Fruit fly (Drosophila melanogaster) whole organism, embryonic: Measurements from ENCODE around the gene Ppm1.

Source experiments
- Awh ChIP-seq: fragments of 200-800 bp; sonication (Bioruptor generic); IDR thresholded peaks from 2 replicates; pipeline ENCODE4, ENCODE4 v1.3.6; 2022; ENCODE audit warnings: missing biosample characterization, missing genetic modification characterization
- Bgb ChIP-seq: fragments of 200-800 bp; sonication (Bioruptor generic); IDR thresholded peaks from 2 replicates; pipeline ENCODE4 v1.3.6; 2022; ENCODE audit warnings: missing biosample characterization, missing genetic modification characterization; ENCODE audit not compliant: partially characterized antibody
- Blimp-1 ChIP-seq: fragments of 200-800 bp; sonication (Bioruptor generic); optimal IDR thresholded peaks from 3 replicates; lab custom pipeline; 2018; ENCODE audit warnings: missing biosample characterization, missing genetic modification characterization, mild to moderate bottlenecking, moderate library complexity, missing genetic modification reagents
- CG12071 ChIP-seq: fragments of 200-800 bp; sonication (Bioruptor generic); optimal IDR thresholded peaks from 3 replicates; lab custom pipeline; 2018; ENCODE audit warnings: missing biosample characterization, mild to moderate bottlenecking, missing genetic modification characterization
- CG12104 ChIP-seq: fragments of 200-800 bp; sonication (Bioruptor generic); optimal IDR thresholded peaks from 3 replicates; lab custom pipeline; 2016; ENCODE audit warnings: missing biosample characterization, missing genetic modification characterization
- CG12155 ChIP-seq: fragments of 200-800 bp; sonication (Bioruptor generic); optimal IDR thresholded peaks from 3 replicates; lab custom pipeline; 2016; ENCODE audit warnings: missing biosample characterization, missing genetic modification characterization
- CG13424 ChIP-seq: fragments of 200-800 bp; sonication (Bioruptor generic); optimal IDR thresholded peaks from 2 replicates; lab custom pipeline; 2019; ENCODE audit warnings: missing biosample characterization, mild to moderate bottlenecking, missing genetic modification characterization, moderate library complexity
- CG15514 ChIP-seq: fragments of 200-800 bp; sonication (Bioruptor generic); optimal IDR thresholded peaks from 3 replicates; lab custom pipeline; 2017; ENCODE audit warnings: missing biosample characterization, missing genetic modification characterization, mild to moderate bottlenecking, moderate library complexity, missing genetic modification reagents
- CG18262 ChIP-seq: fragments of 200-800 bp; optimal IDR thresholded peaks from 3 replicates; lab custom pipeline; 2019; ENCODE audit warnings: missing biosample characterization, mild to moderate bottlenecking, missing genetic modification characterization, moderate library complexity
- CG2678 ChIP-seq: fragments of 200-800 bp; sonication (Bioruptor generic); optimal IDR thresholded peaks from 3 replicates; lab custom pipeline; 2019; ENCODE audit warnings: missing biosample characterization, mild to moderate bottlenecking, missing genetic modification characterization, moderate library complexity
- CG30431 ChIP-seq: fragments of 200-800 bp; sonication (Bioruptor generic); optimal IDR thresholded peaks from 2 replicates; lab custom pipeline; 2017; ENCODE audit warnings: missing biosample characterization, missing genetic modification characterization
- CG34376 ChIP-seq: fragments of 200-800 bp; sonication (Bioruptor generic); optimal IDR thresholded peaks from 2 replicates; lab custom pipeline; 2018; ENCODE audit warnings: missing biosample characterization, mild to moderate bottlenecking, missing genetic modification characterization
- CG3726 ChIP-seq: fragments of 200-800 bp; sonication (Bioruptor generic); IDR thresholded peaks from 3 replicates; pipeline ENCODE4, ENCODE4 v1.3.6; 2022; ENCODE audit warnings: missing biosample characterization, missing genetic modification characterization
- CG4820 ChIP-seq: fragments of 200-800 bp; sonication (Bioruptor generic); optimal IDR thresholded peaks from 3 replicates; lab custom pipeline; 2016; ENCODE audit warnings: missing biosample characterization, missing genetic modification characterization
- CG5180 ChIP-seq: fragments of 200-800 bp; sonication (Bioruptor generic); optimal IDR thresholded peaks from 3 replicates; lab custom pipeline; 2017; ENCODE audit warnings: missing biosample characterization, missing genetic modification characterization, mild to moderate bottlenecking, moderate library complexity, missing genetic modification reagents
- CG6854 ChIP-seq: fragments of 200-800 bp; sonication (Bioruptor generic); optimal IDR thresholded peaks from 3 replicates; lab custom pipeline; 2017; ENCODE audit warnings: missing biosample characterization, mild to moderate bottlenecking, missing genetic modification characterization
- CG7357 ChIP-seq: fragments of 200-800 bp; sonication (Bioruptor generic); IDR thresholded peaks from 3 replicates; pipeline ENCODE4 v1.3.6; 2022; ENCODE audit warnings: missing biosample characterization, missing genetic modification characterization
- CG8281 ChIP-seq: fragments of 200-800 bp; sonication (Bioruptor generic); optimal IDR thresholded peaks from 2 replicates; lab custom pipeline; 2018; ENCODE audit warnings: missing biosample characterization, mild to moderate bottlenecking, missing genetic modification characterization, moderate library complexity
- Dll ChIP-seq: fragments of 200-800 bp; sonication (Bioruptor generic); IDR thresholded peaks from 4 replicates; pipeline ENCODE4 v1.3.6; 2022; ENCODE audit warnings: missing biosample characterization, missing genetic modification characterization; ENCODE audit not compliant: partially characterized antibody
- Drgx ChIP-seq: fragments of 200-800 bp; sonication (Bioruptor generic); IDR thresholded peaks from 2 replicates; pipeline ENCODE4 v1.3.6; 2022; ENCODE audit warnings: missing biosample characterization, missing genetic modification characterization
- HmgD ChIP-seq: fragments of 200-800 bp; sonication (Bioruptor generic); optimal IDR thresholded peaks from 3 replicates; lab custom pipeline; 2016; ENCODE audit warnings: missing biosample characterization, missing genetic modification characterization
- Hsf ChIP-seq: fragments of 200-800 bp; sonication (Bioruptor generic); optimal IDR thresholded peaks from 3 replicates; lab custom pipeline; 2016; ENCODE audit warnings: missing biosample characterization, missing genetic modification characterization
- MTF-1 ChIP-seq: fragments of 200-800 bp; sonication (Bioruptor generic); optimal IDR thresholded peaks from 2 replicates; lab custom pipeline; 2018; ENCODE audit warnings: missing biosample characterization, mild to moderate bottlenecking, missing genetic modification characterization, borderline replicate concordance
- Oaz ChIP-seq: fragments of 200-800 bp; sonication (Bioruptor generic); IDR thresholded peaks from 2 replicates; pipeline ENCODE4 v1.3.6; 2022; ENCODE audit warnings: missing biosample characterization, missing genetic modification characterization
- Pdp1 ChIP-seq, 2 experiments: fragments of 200-800 bp; sonication (Bioruptor generic); optimal IDR thresholded peaks; 3 replicates each; lab custom pipeline; 2016; ENCODE audit warnings: missing biosample characterization in 2 of 2, missing genetic modification characterization in 2 of 2, mild to moderate bottlenecking in 1 of 2, moderate library complexity in 1 of 2
- Rfx ChIP-seq: fragments of 200-800 bp; sonication (Bioruptor generic); IDR thresholded peaks from 2 replicates; pipeline ENCODE4 v1.3.6; 2022; ENCODE audit warnings: missing biosample characterization, missing genetic modification characterization
- ac ChIP-seq: fragments of 200-800 bp; sonication (Bioruptor generic); optimal IDR thresholded peaks from 3 replicates; lab custom pipeline; 2017; ENCODE audit warnings: missing biosample characterization, mild to moderate bottlenecking, missing genetic modification characterization
- br ChIP-seq: fragments of >200 bp; optimal IDR thresholded peaks from 2 replicates; lab custom pipeline; 2017
- caup ChIP-seq: fragments of 200-800 bp; sonication (Bioruptor generic); optimal IDR thresholded peaks from 3 replicates; lab custom pipeline; 2017; ENCODE audit warnings: missing biosample characterization, mild to moderate bottlenecking, missing genetic modification characterization, moderate library complexity; ENCODE audit not compliant: severe bottlenecking
- dimm ChIP-seq: fragments of 200-800 bp; sonication (Bioruptor generic); IDR thresholded peaks from 2 replicates; pipeline ENCODE4 v1.3.6; 2022; ENCODE audit warnings: missing biosample characterization, missing genetic modification characterization
- dmrt11E ChIP-seq: fragments of 200-800 bp; sonication (Bioruptor generic); optimal IDR thresholded peaks from 3 replicates; lab custom pipeline; 2018; ENCODE audit warnings: missing biosample characterization, mild to moderate bottlenecking, missing genetic modification characterization, moderate library complexity
- dmrt99B ChIP-seq: fragments of 200-800 bp; sonication (Bioruptor generic); optimal IDR thresholded peaks from 2 replicates; lab custom pipeline; 2018; ENCODE audit warnings: missing biosample characterization, mild to moderate bottlenecking, missing genetic modification characterization, moderate library complexity
- exex ChIP-seq: fragments of 200-800 bp; sonication (Bioruptor generic); optimal IDR thresholded peaks from 4 replicates; lab custom pipeline; 2018; ENCODE audit warnings: missing biosample characterization, mild to moderate bottlenecking, missing genetic modification characterization, moderate library complexity
- fd96Cb ChIP-seq: fragments of 200-800 bp; sonication (Bioruptor generic); optimal IDR thresholded peaks from 2 replicates; lab custom pipeline; 2018; ENCODE audit warnings: missing biosample characterization, mild to moderate bottlenecking, missing genetic modification characterization, moderate library complexity
- ftz-f1 ChIP-seq: fragments of 200-800 bp; sonication (Bioruptor generic); optimal IDR thresholded peaks from 2 replicates; lab custom pipeline; 2016; ENCODE audit warnings: missing biosample characterization, missing genetic modification characterization
- gfzf ChIP-seq: fragments of 200-800 bp; sonication (Bioruptor generic); optimal IDR thresholded peaks from 2 replicates; lab custom pipeline; 2016; ENCODE audit warnings: missing biosample characterization, mild to moderate bottlenecking, missing genetic modification characterization, moderate library complexity
- gt ChIP-seq: fragments of 200-800 bp; sonication (Bioruptor generic); IDR thresholded peaks from 2 replicates; pipeline ENCODE4 v1.3.6; 2022; ENCODE audit warnings: missing biosample characterization, missing genetic modification characterization
- ind ChIP-seq: fragments of 200-800 bp; sonication (Bioruptor generic); optimal IDR thresholded peaks from 3 replicates; lab custom pipeline; 2016; ENCODE audit warnings: missing biosample characterization, missing genetic modification characterization
- ken ChIP-seq: fragments of 200-800 bp; sonication (Bioruptor generic); IDR thresholded peaks from 3 replicates; pipeline ENCODE4 v1.3.6; 2022; ENCODE audit warnings: missing biosample characterization, missing genetic modification characterization
- kni ChIP-seq: fragments of 200-800 bp; sonication (Bioruptor generic); optimal IDR thresholded peaks from 3 replicates; lab custom pipeline; 2017; ENCODE audit warnings: mild to moderate bottlenecking, missing biosample characterization, missing genetic modification reagents, missing genetic modification characterization
- lilli ChIP-seq: fragments of 200-800 bp; sonication (Bioruptor generic); optimal IDR thresholded peaks from 3 replicates; lab custom pipeline; 2016; ENCODE audit warnings: missing biosample characterization, missing genetic modification characterization
- nmo ChIP-seq: fragments of 200-800 bp; sonication (Bioruptor generic); optimal IDR thresholded peaks from 2 replicates; lab custom pipeline; 2018; ENCODE audit warnings: missing biosample characterization, mild to moderate bottlenecking, missing genetic modification characterization, moderate library complexity
- pan ChIP-seq, 4 experiments: fragments of >200 bp in 3 of 4; fragments of 200-800 bp in 1 of 4; sonication (Bioruptor generic) in 1 of 4; optimal IDR thresholded peaks in 3 of 4; IDR thresholded peaks in 1 of 4; 2 replicates each; pipeline versions ENCODE4 v1.3.6 to Lab custom; 2017 to 2022; ENCODE audit warnings: missing biosample characterization in 2 of 4, missing genetic modification characterization in 2 of 4, mixed read lengths in 1 of 4
- slbo ChIP-seq: fragments of 200-800 bp; sonication (Bioruptor generic); IDR thresholded peaks from 2 replicates; pipeline ENCODE4 v1.3.6; 2022; ENCODE audit warnings: missing biosample characterization, missing genetic modification characterization
- sr ChIP-seq: fragments of 200-800 bp; sonication (Bioruptor generic); IDR thresholded peaks from 3 replicates; pipeline ENCODE4 v1.3.6; 2022; ENCODE audit warnings: missing biosample characterization, missing genetic modification characterization
- stwl ChIP-seq: fragments of 200-800 bp; sonication (Bioruptor generic); optimal IDR thresholded peaks from 3 replicates; lab custom pipeline; 2018; ENCODE audit warnings: missing biosample characterization, mild to moderate bottlenecking, missing genetic modification characterization, moderate library complexity
- unpg ChIP-seq: fragments of 200-800 bp; sonication (Bioruptor generic); optimal IDR thresholded peaks from 3 replicates; lab custom pipeline; 2018; ENCODE audit warnings: missing biosample characterization, mild to moderate bottlenecking, missing genetic modification characterization, moderate library complexity

Gene Ppm1

DNA sequence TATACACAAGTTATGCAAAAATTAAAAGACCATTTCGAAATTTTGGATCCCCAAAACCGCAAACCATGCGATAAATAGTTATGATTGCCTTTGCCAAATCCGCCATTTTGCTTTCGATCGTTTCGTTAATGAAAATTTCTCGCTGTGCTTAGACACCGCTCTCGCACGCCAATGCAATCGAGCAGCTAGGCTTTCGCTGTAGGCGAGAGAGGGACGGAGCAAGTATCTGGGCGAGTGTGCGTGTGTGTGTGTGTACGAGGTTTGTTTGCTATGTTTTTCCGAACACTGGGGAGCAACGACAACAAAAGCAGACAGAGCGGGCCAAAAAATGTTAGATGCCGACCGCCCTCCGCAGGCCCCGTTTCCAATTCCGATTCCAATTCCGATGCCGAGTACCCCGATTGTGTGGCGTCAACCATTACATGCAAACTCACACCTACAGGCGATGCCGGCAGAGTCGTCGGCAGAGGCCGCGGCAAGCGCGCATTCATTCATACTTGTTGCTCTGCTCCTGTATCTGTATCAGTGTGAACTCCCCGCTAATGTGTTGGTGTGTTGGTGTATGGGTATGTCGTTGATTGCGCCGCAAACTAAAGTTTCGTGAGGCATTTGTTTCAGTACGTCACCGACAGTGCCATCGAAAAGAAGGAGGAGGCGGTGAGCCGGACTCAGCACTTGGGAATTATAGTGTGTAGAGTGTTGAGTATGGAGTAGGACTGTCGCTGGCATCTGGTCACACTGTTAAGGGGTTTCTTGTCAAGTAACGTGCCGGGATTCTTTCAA is 46.9 kb downstream of the Ppm1 start (continued):
- TF ChIP-seq CG5180 = peak; percentile 70
- TF ChIP-seq caup = peak; percentile 36
- peak; percentile 6 for TF ChIP-seq nmo
- TF ChIP-seq Blimp-1 (GFP tag; lab: Kevin White, UChicago) = no peak
- peak; percentile 16 for TF ChIP-seq unpg
- TF ChIP-seq Awh (GFP tag; lab: Robert Waterston, UW) = peak; percentile 36
- TF ChIP-seq CG12071 (GFP tag; lab: Kevin White, UChicago) = peak; percentile 19
- TF ChIP-seq CG4820 (GFP tag; lab: Kevin White, UChicago) = no peak
- no peak for TF ChIP-seq Oaz (GFP tag; lab: Robert Waterston, UW)
- TF ChIP-seq Rfx (GFP tag; lab: Robert Waterston, UW) = peak; percentile 77; the same call in 1 of the 2 replicates
- TF ChIP-seq CG6854 (GFP tag; lab: Kevin White, UChicago) = peak; percentile 29
- peak; percentile 89 for TF ChIP-seq ftz-f1
- TF ChIP-seq CG34376 (GFP tag; lab: Kevin White, UChicago) = peak; percentile 95
- TF ChIP-seq CG3726 = no peak
- TF ChIP-seq CG2678 (tag; lab: Kevin White, UChicago) = peak; percentile 30
- peak; percentile 27 for TF ChIP-seq fd96Cb (tag; lab: Kevin White, UChicago)
- TF ChIP-seq ind = peak; percentile 40
- peak; percentile 66; the same call in 1 of the 2 replicates for TF ChIP-seq Bgb (GFP tag; lab: Robert Waterston, UW)
- peak; percentile 43 for TF ChIP-seq dmrt11E
- TF ChIP-seq stwl (tag; lab: Kevin White, UChicago) = peak; percentile 65
- peak; percentile 56 for TF ChIP-seq CG15514
- no peak for TF ChIP-seq dimm (GFP tag; lab: Robert Waterston, UW)
- no peak for TF ChIP-seq Dll (GFP tag; lab: Robert Waterston, UW)
- peak; percentile 100 for TF ChIP-seq kni (GFP tag; lab: Kevin White, UChicago)
- no peak for TF ChIP-seq br
- TF ChIP-seq CG18262 (tag; lab: Kevin White, UChicago) = peak; percentile 6
- TF ChIP-seq gt = no peak
- TF ChIP-seq HmgD (GFP tag; lab: Kevin White, UChicago) = peak; percentile 47
- TF ChIP-seq Pdp1 (GFP tag; optimal IDR thresholded peaks at IDR 0.05; lab: Kevin White, UChicago) = peak; percentile 27 to 77
- TF ChIP-seq CG12104 (GFP tag; lab: Kevin White, UChicago) = peak; percentile 32
- peak; percentile 61; the same call in 2 of the 3 replicates for TF ChIP-seq CG7357 (GFP tag; lab: Robert Waterston, UW)
- TF ChIP-seq pan (optimal IDR thresholded peaks at IDR 0.05; lab: Kevin White, UChicago) = no peak
- peak in 1 of 2 experiments; percentile 66 for TF ChIP-seq pan (GFP tag; optimal IDR thresholded peaks at IDR 0.05 in 1 of 2, IDR thresholded peaks at IDR 0.05 in 1 of 2)
- peak; percentile 84 for TF ChIP-seq slbo (GFP tag; lab: Robert Waterston, UW)
- TF ChIP-seq ken = peak; percentile 40; the same call in 1 of the 3 replicates
- peak; percentile 37 for TF ChIP-seq Hsf
- peak; percentile 32 for TF ChIP-seq CG13424
- peak; percentile 65 for TF ChIP-seq Drgx (GFP tag; lab: Robert Waterston, UW)
- peak; percentile 57 for TF ChIP-seq gfzf (GFP tag; lab: Kevin White, UChicago)
- no peak for TF ChIP-seq CG8281 (tag; lab: Kevin White, UChicago)
- TF ChIP-seq ac = no peak
- no peak for TF ChIP-seq CG12155 (GFP tag; lab: Kevin White, UChicago)
- TF ChIP-seq lilli (GFP tag; lab: Kevin White, UChicago) = peak; percentile 64
- TF ChIP-seq MTF-1 = no peak
- peak; percentile 6; the same call in 1 of the 3 replicates for TF ChIP-seq sr (GFP tag; lab: Robert Waterston, UW)
- TF ChIP-seq dmrt99B = peak; percentile 39
- TF ChIP-seq exex = peak; percentile 86
- TF ChIP-seq CG30431 (GFP tag; lab: Kevin White, UChicago) = peak; percentile 22
